Worm (Caenorhabditis elegans) whole organism, L4 larva: ENCODE results near the gene csn-5.

Experiments used
- F10B5.3 ChIP-seq: sonication (generic microtip); optimal IDR thresholded peaks from 2 replicates; lab custom pipeline; 2016; ENCODE audit warnings: mild to moderate bottlenecking, missing genetic modification characterization, missing compliant biosample characterization
- F49E8.2 ChIP-seq: sonication (generic microtip); optimal IDR thresholded peaks from 2 replicates; lab custom pipeline; 2016; ENCODE audit warnings: missing compliant biosample characterization, mild to moderate bottlenecking, missing genetic modification characterization, borderline replicate concordance
- R02D3.7 ChIP-seq: fragments of 150-350 bp; sonication (generic microtip); optimal IDR thresholded peaks from 3 replicates; lab custom pipeline; 2014; ENCODE audit warnings: missing biosample characterization, missing genetic modification characterization
- T26A8.4 ChIP-seq: fragments of 200-800 bp; sonication (Bioruptor generic); IDR thresholded peaks from 2 replicates; pipeline ENCODE4 v1.3.6; 2022; ENCODE audit warnings: missing genetic modification characterization, missing compliant biosample characterization
- Y75B8A.6 ChIP-seq: fragments of 200-800 bp; sonication (Bioruptor generic); IDR thresholded peaks from 2 replicates; pipeline ENCODE4 v1.3.6; 2022; ENCODE audit warnings: missing genetic modification reagents, missing genetic modification characterization, missing compliant biosample characterization
- ZK337.2 ChIP-seq: fragments of 200-800 bp; sonication (Bioruptor generic); IDR thresholded peaks from 2 replicates; pipeline ENCODE4 v1.3.6; 2022; ENCODE audit warnings: missing genetic modification reagents, missing genetic modification characterization, missing compliant biosample characterization
- aha-1 ChIP-seq: fragments of 150-350 bp; peaks from one replicate; lab custom pipeline; 2014; ENCODE audit warnings: missing biosample characterization, missing genetic modification characterization
- ama-1 ChIP-seq: fragments of 150-350 bp; optimal IDR thresholded peaks from 2 replicates; lab custom pipeline; 2014; ENCODE audit warnings: inconsistent platforms, mixed read lengths
- arid-1 ChIP-seq: fragments of 200-800 bp; sonication (Bioruptor generic); conservative IDR thresholded peaks from 2 replicates; pipeline ENCODE4 v1.3.6; 2022; ENCODE audit warnings: missing genetic modification reagents, missing genetic modification characterization, missing compliant biosample characterization
- ceh-62 ChIP-seq: sonication (generic microtip); optimal IDR thresholded peaks from 2 replicates; lab custom pipeline; 2017; ENCODE audit warnings: missing biosample characterization, missing genetic modification characterization
- daf-16 ChIP-seq, 3 experiments: sonication (generic microtip); optimal IDR thresholded peaks; 2 replicates each; lab custom pipeline; 2016 to 2017; ENCODE audit warnings: missing genetic modification characterization in 3 of 3, missing genetic modification reagents in 3 of 3, mild to moderate bottlenecking in 2 of 3, missing compliant biosample characterization in 2 of 3, missing biosample characterization in 1 of 3, moderate library complexity in 1 of 3
- dmd-6 ChIP-seq: fragments of 200-800 bp; sonication (Bioruptor generic); IDR thresholded peaks from 2 replicates; pipeline ENCODE4 v1.3.6; 2022; ENCODE audit warnings: missing genetic modification reagents, missing genetic modification characterization, missing compliant biosample characterization
- dve-1 ChIP-seq: sonication (generic microtip); optimal IDR thresholded peaks from 2 replicates; lab custom pipeline; 2017; ENCODE audit warnings: antibody characterized with exemption, mild to moderate bottlenecking, missing genetic modification characterization, missing compliant biosample characterization; ENCODE audit not compliant: insufficient read depth
- hif-1 ChIP-seq, 2 experiments: sonication (generic microtip); optimal IDR thresholded peaks; 2 replicates each; lab custom pipeline; 2016 to 2017; ENCODE audit warnings: missing compliant biosample characterization in 2 of 2, missing genetic modification characterization in 2 of 2, missing genetic modification reagents in 2 of 2, missing genotype in 2 of 2, mild to moderate bottlenecking in 1 of 2
- hlh-11 ChIP-seq: fragments of 200-800 bp; sonication (Bioruptor generic); optimal IDR thresholded peaks from 2 replicates; lab custom pipeline; 2018; ENCODE audit warnings: mild to moderate bottlenecking, missing genetic modification characterization, missing compliant biosample characterization
- hlh-30 ChIP-seq: sonication (generic microtip); optimal IDR thresholded peaks from 2 replicates; lab custom pipeline; 2017; ENCODE audit warnings: antibody characterized with exemption, mild to moderate bottlenecking, missing genetic modification characterization, missing compliant biosample characterization; ENCODE audit not compliant: insufficient read depth
- hmg-1.1 ChIP-seq: fragments of 200-800 bp; sonication (Bioruptor generic); IDR thresholded peaks from 2 replicates; pipeline ENCODE4 v1.3.6; 2022; ENCODE audit warnings: missing genetic modification reagents, missing genetic modification characterization, missing compliant biosample characterization
- jun-1 ChIP-seq: fragments of 150-350 bp; optimal IDR thresholded peaks from 2 replicates; lab custom pipeline; 2014; ENCODE audit warnings: missing biosample characterization, missing genetic modification reagents, missing genetic modification characterization
- lim-7 ChIP-seq: fragments of 200-800 bp; sonication (Bioruptor generic); IDR thresholded peaks from 2 replicates; pipeline ENCODE4 v1.3.6; 2022; ENCODE audit warnings: missing genetic modification characterization, missing compliant biosample characterization
- lin-1 ChIP-seq: fragments of 200-800 bp; sonication (Bioruptor generic); IDR thresholded peaks from 2 replicates; pipeline ENCODE4 v1.3.6; 2022; ENCODE audit warnings: missing genetic modification reagents, missing genetic modification characterization, missing compliant biosample characterization
- mes-2 ChIP-seq: sonication (generic microtip); optimal IDR thresholded peaks from 2 replicates; lab custom pipeline; 2016; ENCODE audit warnings: missing genotype, mild to moderate bottlenecking, missing genetic modification characterization, missing compliant biosample characterization; ENCODE audit not compliant: poor library complexity, severe bottlenecking
- mxl-3 ChIP-seq: fragments of 200-800 bp; sonication (Bioruptor generic); optimal IDR thresholded peaks from 2 replicates; lab custom pipeline; 2018; ENCODE audit warnings: mild to moderate bottlenecking, missing genetic modification characterization, missing compliant biosample characterization
- nhr-111 ChIP-seq: fragments of 200-800 bp; sonication (Bioruptor generic); optimal IDR thresholded peaks from 2 replicates; lab custom pipeline; 2018; ENCODE audit warnings: mild to moderate bottlenecking, missing genetic modification characterization, missing compliant biosample characterization
- nhr-25 ChIP-seq: sonication (generic microtip); optimal IDR thresholded peaks from 2 replicates; lab custom pipeline; 2017; ENCODE audit warnings: missing genetic modification characterization, mild to moderate bottlenecking, missing compliant biosample characterization, antibody characterized with exemption, moderate library complexity, borderline replicate concordance; ENCODE audit not compliant: insufficient read depth
- nhr-28 ChIP-seq: fragments of 150-350 bp; optimal IDR thresholded peaks from 2 replicates; lab custom pipeline; 2014; ENCODE audit warnings: missing biosample characterization, missing genetic modification characterization
- nhr-42 ChIP-seq: fragments of 200-800 bp; sonication (Bioruptor generic); IDR thresholded peaks from 2 replicates; pipeline ENCODE4 v1.3.6; 2022; ENCODE audit warnings: missing genetic modification characterization, missing compliant biosample characterization
- nhr-48 ChIP-seq: sonication (generic microtip); optimal IDR thresholded peaks from 2 replicates; lab custom pipeline; 2016; ENCODE audit warnings: mild to moderate bottlenecking, missing genetic modification characterization, missing compliant biosample characterization
- nhr-76 ChIP-seq: fragments of 150-350 bp; optimal IDR thresholded peaks from 2 replicates; lab custom pipeline; 2014; ENCODE audit warnings: missing biosample characterization, missing genetic modification characterization
- nhr-77 ChIP-seq: fragments of 150-350 bp; optimal IDR thresholded peaks from 2 replicates; lab custom pipeline; 2014; ENCODE audit warnings: missing biosample characterization, missing genetic modification characterization
- pha-4 ChIP-seq, 2 experiments: fragments of 150-350 bp in 1 of 2; fragments of 200-800 bp in 1 of 2; sonication (Bioruptor generic) in 1 of 2; IDR thresholded peaks in 1 of 2; optimal IDR thresholded peaks in 1 of 2; 2 replicates each; pipeline versions ENCODE4 v1.3.6 to Lab custom; 2014 to 2022; ENCODE audit warnings: missing genetic modification characterization in 2 of 2, missing genetic modification reagents in 2 of 2, missing biosample characterization in 1 of 2, missing compliant biosample characterization in 1 of 2
- php-3 ChIP-seq: fragments of 200-800 bp; sonication (Bioruptor generic); IDR thresholded peaks from 2 replicates; pipeline ENCODE4 v1.3.6; 2022; ENCODE audit warnings: missing genetic modification reagents, missing genetic modification characterization, missing compliant biosample characterization
- pqm-1 ChIP-seq: sonication (generic microtip); optimal IDR thresholded peaks from 2 replicates; lab custom pipeline; 2017; ENCODE audit warnings: missing biosample characterization, missing genetic modification characterization
- rbr-2 ChIP-seq: sonication (generic microtip); optimal IDR thresholded peaks from 2 replicates; lab custom pipeline; 2016; ENCODE audit warnings: missing genotype, missing genetic modification characterization, missing compliant biosample characterization
- set-16 ChIP-seq: fragments of 200-800 bp; sonication (Bioruptor generic); IDR thresholded peaks from 2 replicates; pipeline ENCODE4 v1.3.6; 2022; ENCODE audit warnings: missing genetic modification reagents, missing genetic modification characterization, missing compliant biosample characterization
- tra-1 ChIP-seq: fragments of 200-800 bp; sonication (Bioruptor generic); IDR thresholded peaks from 2 replicates; pipeline ENCODE4 v1.3.6; 2022; ENCODE audit warnings: missing genetic modification reagents, missing genetic modification characterization, missing compliant biosample characterization
- unc-39 ChIP-seq: sonication (generic microtip); optimal IDR thresholded peaks from 2 replicates; lab custom pipeline; 2017; ENCODE audit warnings: missing biosample characterization, missing genetic modification characterization
- unc-62 ChIP-seq, 3 experiments: fragments of 150-350 bp in 1 of 3; sonication (generic microtip); optimal IDR thresholded peaks in 2 of 3; peaks in 1 of 3; 1 replicate in 1 of 3; 2 replicates in 2 of 3; lab custom pipeline; 2014 to 2017; ENCODE audit warnings: missing biosample characterization in 3 of 3, missing genetic modification characterization in 3 of 3, missing genetic modification reagents in 3 of 3, missing genotype in 1 of 3
- zag-1 ChIP-seq: fragments of 150-350 bp; optimal IDR thresholded peaks from 2 replicates; lab custom pipeline; 2014; ENCODE audit warnings: missing biosample characterization, missing genetic modification characterization

Gene csn-5

DNA sequence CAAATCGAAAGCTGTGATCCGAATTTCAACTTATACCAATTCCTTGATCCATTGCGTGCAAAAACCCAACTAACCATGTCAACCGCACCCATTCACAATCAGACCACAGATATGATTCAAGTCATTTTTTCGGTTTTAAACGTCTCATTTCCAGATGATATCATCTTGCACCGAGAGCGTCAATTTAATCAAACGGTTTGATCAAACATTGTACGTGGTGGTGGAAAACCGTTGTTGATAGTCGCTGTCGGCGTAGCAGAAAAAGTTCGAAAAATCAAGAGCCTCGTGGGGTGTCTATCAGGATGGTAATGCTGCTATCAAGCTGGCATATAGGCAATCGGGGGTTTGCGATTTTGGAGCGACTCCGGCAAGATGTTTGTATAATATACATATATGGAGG, 9.6 kb downstream of the csn-5 start (continued):
- TF ChIP-seq pha-4 (GFP tag; IDR thresholded peaks at IDR 0.05; lab: Robert Waterston, UW) (no peak; the same call in 1 of the 2 replicates), pha-4 (tag; optimal IDR thresholded peaks at IDR 0.05; lab: Kevin White, UChicago) (no peak), unc-39 (tag; lab: Kevin White, UChicago) (no peak), arid-1 (GFP tag; lab: Robert Waterston, UW) (no peak), dmd-6 (peak; percentile 94), nhr-111 (GFP tag; lab: Kevin White, UChicago) (no peak), Y75B8A.6 (GFP tag; lab: Robert Waterston, UW) (no peak), php-3 (GFP tag; lab: Robert Waterston, UW) (no peak), T26A8.4 (no peak), nhr-48 (tag; lab: Kevin White, UChicago) (peak; percentile 65), tra-1 (GFP tag; lab: Robert Waterston, UW) (no peak), dve-1 (tag; lab: Kevin White, UChicago) (peak; percentile 23), nhr-76 (no peak), ceh-62 (tag; lab: Kevin White, UChicago) (no peak), aha-1 (tag; lab: Kevin White, UChicago) (peak; percentile 37), F10B5.3 (tag; lab: Kevin White, UChicago) (no peak), daf-16 (GFP tag; optimal IDR thresholded peaks at IDR 0.05; lab: Kevin White, UChicago) (no peak), daf-16 (tag; optimal IDR thresholded peaks at IDR 0.05; lab: Kevin White, UChicago) (peak; percentile 48), mxl-3 (GFP tag; lab: Kevin White, UChicago) (peak; percentile 12), F49E8.2 (tag; lab: Kevin White, UChicago) (no peak), nhr-25 (tag; lab: Kevin White, UChicago) (no peak), rbr-2 (tag; lab: Kevin White, UChicago) (no peak)

DNA sequence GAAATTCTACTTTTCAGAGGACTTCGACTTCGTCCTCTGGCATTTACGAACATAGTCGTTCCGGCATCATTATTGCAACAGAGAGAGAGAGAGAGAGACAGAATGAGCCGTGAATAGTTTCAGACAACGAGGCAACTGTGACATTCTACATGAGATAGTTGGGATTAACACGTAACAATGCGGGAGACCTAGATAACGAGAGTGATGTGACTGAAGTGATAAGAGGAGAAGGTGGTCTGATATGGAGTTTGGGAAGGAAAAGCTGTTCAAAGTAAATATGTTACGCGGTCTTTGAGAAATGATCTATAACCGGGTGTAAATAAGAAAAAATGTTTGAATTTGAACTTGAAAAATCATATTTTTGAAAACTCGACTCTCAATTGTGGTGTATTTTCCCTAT, 10.1 kb downstream of the csn-5 start:
- TF ChIP-seq unc-39 (tag; lab: Kevin White, UChicago) (no peak), zag-1 (tag; lab: Kevin White, UChicago) (no peak), mxl-3 (GFP tag; lab: Kevin White, UChicago) (peak; percentile 31), hmg-1.1 (GFP tag; lab: Robert Waterston, UW) (0 out of 2 replicates have a peak, but pooled peaks have one; percentile 13), hlh-11 (tag; lab: Kevin White, UChicago) (peak; percentile 65), daf-16 (GFP tag; optimal IDR thresholded peaks at IDR 0.05; lab: Kevin White, UChicago) (no peak), daf-16 (tag; optimal IDR thresholded peaks at IDR 0.05; lab: Kevin White, UChicago) (peak; percentile 93), nhr-28 (tag; lab: Kevin White, UChicago) (peak; percentile 80), nhr-77 (tag; lab: Kevin White, UChicago) (peak; percentile 26), set-16 (no peak), lim-7 (no peak), ZK337.2 (GFP tag; lab: Robert Waterston, UW) (no peak), jun-1 (no peak), dmd-6 (peak; percentile 90), lin-1 (GFP tag; lab: Robert Waterston, UW) (peak; percentile 82), F10B5.3 (tag; lab: Kevin White, UChicago) (no peak), R02D3.7 (tag; lab: Kevin White, UChicago) (no peak), dve-1 (tag; lab: Kevin White, UChicago) (peak; percentile 83), pqm-1 (tag; lab: Kevin White, UChicago) (peak; percentile 84), mes-2 (tag; lab: Kevin White, UChicago) (peak; percentile 47), hif-1 (tag; optimal IDR thresholded peaks at IDR 0.05; lab: Kevin White, UChicago) (peak in 1 of 2 experiments; percentile 8), ama-1 (lab: Kevin White, UChicago) (no peak), unc-62 (GFP tag; optimal IDR thresholded peaks at IDR 0.05 in 1 of 2; lab: Kevin White, UChicago) (peak in 1 of 2 experiments; percentile 53), unc-62 (tag; optimal IDR thresholded peaks at IDR 0.05; lab: Kevin White, UChicago) (no peak), aha-1 (tag; lab: Kevin White, UChicago) (peak; percentile 32), hlh-30 (tag; lab: Kevin White, UChicago) (peak; percentile 10), nhr-42 (GFP tag; lab: Robert Waterston, UW) (no peak)
